Fruit fly (Drosophila melanogaster) whole organism, embryonic: ENCODE data around the gene SerRS.

ENCODE experiments used
- BEAF-32 ChIP-seq: fragments of 200-800 bp; sonication (Bioruptor generic); optimal IDR thresholded peaks from 3 replicates; lab custom pipeline; 2017; ENCODE audit warnings: missing biosample characterization, missing genetic modification characterization, mild to moderate bottlenecking, moderate library complexity, missing genetic modification reagents
- BtbVII ChIP-seq: fragments of 200-800 bp; sonication (Bioruptor generic); optimal IDR thresholded peaks from 3 replicates; lab custom pipeline; 2017; ENCODE audit warnings: missing biosample characterization, mild to moderate bottlenecking, missing genetic modification characterization
- CG10274 ChIP-seq: fragments of 200-800 bp; sonication (Bioruptor generic); optimal IDR thresholded peaks from 3 replicates; lab custom pipeline; 2017; ENCODE audit warnings: missing biosample characterization, mild to moderate bottlenecking, missing genetic modification characterization
- CG10462 ChIP-seq: fragments of 200-800 bp; sonication (Bioruptor generic); optimal IDR thresholded peaks from 2 replicates; lab custom pipeline; 2016; ENCODE audit warnings: missing biosample characterization, missing genetic modification characterization
- CG10565 ChIP-seq: fragments of 200-800 bp; sonication (Bioruptor generic); optimal IDR thresholded peaks from 3 replicates; lab custom pipeline; 2016; ENCODE audit warnings: missing biosample characterization, mild to moderate bottlenecking, missing genetic modification characterization
- CG11504 ChIP-seq: fragments of 200-800 bp; sonication (Bioruptor generic); optimal IDR thresholded peaks from 3 replicates; lab custom pipeline; 2019; ENCODE audit warnings: missing biosample characterization, mild to moderate bottlenecking, missing genetic modification characterization, moderate library complexity
- CG11695 ChIP-seq: fragments of 200-800 bp; sonication (Bioruptor generic); IDR thresholded peaks from 3 replicates; pipeline ENCODE4 v1.3.6; 2022; ENCODE audit warnings: missing biosample characterization, missing genetic modification characterization
- CG13424 ChIP-seq: fragments of 200-800 bp; sonication (Bioruptor generic); optimal IDR thresholded peaks from 2 replicates; lab custom pipeline; 2019; ENCODE audit warnings: missing biosample characterization, mild to moderate bottlenecking, missing genetic modification characterization, moderate library complexity
- CG13624 ChIP-seq: fragments of 200-800 bp; sonication (Bioruptor generic); optimal IDR thresholded peaks from 2 replicates; lab custom pipeline; 2016; ENCODE audit warnings: missing biosample characterization, missing genetic modification characterization
- CG14441 ChIP-seq: fragments of 200-800 bp; sonication (Bioruptor generic); IDR thresholded peaks from 2 replicates; pipeline ENCODE4 v1.3.6; 2022; ENCODE audit warnings: missing biosample characterization, missing genetic modification characterization
- CG15011 ChIP-seq: fragments of 200-800 bp; sonication (Bioruptor generic); optimal IDR thresholded peaks from 3 replicates; lab custom pipeline; 2018; ENCODE audit warnings: missing biosample characterization, mild to moderate bottlenecking, missing genetic modification characterization
- CG15696 ChIP-seq: fragments of 200-800 bp; sonication (Bioruptor generic); optimal IDR thresholded peaks from 2 replicates; lab custom pipeline; 2019; ENCODE audit warnings: missing biosample characterization, mild to moderate bottlenecking, missing genetic modification characterization, moderate library complexity
- CG16779 ChIP-seq: fragments of 200-800 bp; sonication (Bioruptor generic); IDR thresholded peaks from 2 replicates; pipeline ENCODE4 v1.3.6; 2022; ENCODE audit warnings: missing biosample characterization, missing genetic modification characterization
- CG17361 ChIP-seq: fragments of 200-800 bp; sonication (Bioruptor generic); IDR thresholded peaks from 3 replicates; pipeline ENCODE4 v1.3.6; 2022; ENCODE audit warnings: missing biosample characterization, missing genetic modification characterization
- CG17829 ChIP-seq: fragments of 200-800 bp; optimal IDR thresholded peaks from 2 replicates; lab custom pipeline; 2019; ENCODE audit warnings: missing biosample characterization, mild to moderate bottlenecking, missing genetic modification characterization, moderate library complexity
- CG1832 ChIP-seq: fragments of 200-800 bp; sonication (Bioruptor generic); optimal IDR thresholded peaks from 2 replicates; lab custom pipeline; 2017; ENCODE audit warnings: missing biosample characterization, mild to moderate bottlenecking, missing genetic modification characterization, inconsistent platforms
- CG2116 ChIP-seq: fragments of 200-800 bp; sonication (Bioruptor generic); optimal IDR thresholded peaks from 3 replicates; lab custom pipeline; 2018; ENCODE audit warnings: missing biosample characterization, mild to moderate bottlenecking, missing genetic modification characterization
- CG2889 ChIP-seq: fragments of 200-800 bp; sonication (Bioruptor generic); IDR thresholded peaks from 3 replicates; pipeline ENCODE4 v1.3.6; 2022; ENCODE audit warnings: missing biosample characterization, missing genetic modification characterization
- CG32772 ChIP-seq: fragments of 200-800 bp; sonication (Bioruptor generic); IDR thresholded peaks from 2 replicates; pipeline ENCODE4 v1.3.6; 2022; ENCODE audit warnings: missing biosample characterization, missing genetic modification characterization
- CG42726 ChIP-seq: fragments of 200-800 bp; sonication (Bioruptor generic); IDR thresholded peaks from 2 replicates; pipeline ENCODE4 v1.3.6; 2022; ENCODE audit warnings: missing biosample characterization, missing genetic modification characterization; ENCODE audit not compliant: partially characterized antibody
- CG4424 ChIP-seq: fragments of 200-800 bp; sonication (Bioruptor generic); optimal IDR thresholded peaks from 3 replicates; lab custom pipeline; 2016; ENCODE audit warnings: missing biosample characterization, missing genetic modification characterization
- CG6683 ChIP-seq: fragments of 200-800 bp; sonication (Bioruptor generic); optimal IDR thresholded peaks from 2 replicates; lab custom pipeline; 2017; ENCODE audit warnings: missing biosample characterization, mild to moderate bottlenecking, missing genetic modification characterization, missing genetic modification reagents
- CG8388 ChIP-seq: fragments of 200-800 bp; sonication (Bioruptor generic); optimal IDR thresholded peaks from 2 replicates; lab custom pipeline; 2019; ENCODE audit warnings: missing biosample characterization, mild to moderate bottlenecking, missing genetic modification characterization, moderate library complexity
- CG8478 ChIP-seq: fragments of >200 bp; optimal IDR thresholded peaks from 2 replicates; lab custom pipeline; 2018
- Camta ChIP-seq: fragments of 200-800 bp; sonication (Bioruptor generic); optimal IDR thresholded peaks from 2 replicates; lab custom pipeline; 2016; ENCODE audit warnings: missing biosample characterization, missing genetic modification characterization
- E2f1 ChIP-seq: fragments of 200-800 bp; sonication (Bioruptor generic); IDR thresholded peaks from 2 replicates; pipeline ENCODE4 v1.3.6; 2022; ENCODE audit warnings: missing biosample characterization, missing genetic modification characterization
- Ets65A ChIP-seq: fragments of 200-800 bp; sonication (Bioruptor generic); peaks from one replicate; lab custom pipeline; 2016; ENCODE audit warnings: missing biosample characterization, missing genetic modification characterization
- Gsc ChIP-seq: fragments of 200-800 bp; sonication (Bioruptor generic); IDR thresholded peaks from 2 replicates; pipeline ENCODE4 v1.3.6; 2022; ENCODE audit warnings: missing biosample characterization, missing genetic modification characterization
- HLH4C ChIP-seq: fragments of 200-800 bp; sonication (Bioruptor generic); IDR thresholded peaks from 3 replicates; pipeline ENCODE4 v1.3.6; 2022; ENCODE audit warnings: missing biosample characterization, missing genetic modification characterization; ENCODE audit not compliant: partially characterized antibody
- Hand ChIP-seq: fragments of 200-800 bp; sonication (Bioruptor generic); optimal IDR thresholded peaks from 2 replicates; lab custom pipeline; 2017; ENCODE audit warnings: mild to moderate bottlenecking, missing biosample characterization, missing genetic modification reagents, missing genetic modification characterization
- Hmx ChIP-seq: fragments of 200-800 bp; sonication (Bioruptor generic); optimal IDR thresholded peaks from 2 replicates; lab custom pipeline; 2016; ENCODE audit warnings: missing biosample characterization, missing genetic modification characterization
- Oaz ChIP-seq: fragments of 200-800 bp; sonication (Bioruptor generic); IDR thresholded peaks from 2 replicates; pipeline ENCODE4 v1.3.6; 2022; ENCODE audit warnings: missing biosample characterization, missing genetic modification characterization
- Opbp ChIP-seq: fragments of 200-800 bp; sonication (Bioruptor generic); IDR thresholded peaks from 3 replicates; pipeline ENCODE4 v1.3.6; 2022; ENCODE audit warnings: missing biosample characterization, missing genetic modification characterization; ENCODE audit not compliant: partially characterized antibody
- Poxn ChIP-seq: fragments of 200-800 bp; sonication (Bioruptor generic); IDR thresholded peaks from 2 replicates; pipeline ENCODE4 v1.3.6; 2022; ENCODE audit warnings: missing biosample characterization, missing genetic modification characterization
- Ptx1 ChIP-seq: fragments of 200-800 bp; sonication (Bioruptor generic); IDR thresholded peaks from 2 replicates; pipeline ENCODE4 v1.3.6; 2022; ENCODE audit warnings: missing biosample characterization, missing genetic modification characterization
- Ravus ChIP-seq: fragments of 200-800 bp; sonication (Bioruptor generic); IDR thresholded peaks from 2 replicates; pipeline ENCODE4 v1.3.6; 2022; ENCODE audit warnings: missing biosample characterization, missing genetic modification characterization
- Sin3A ChIP-seq: fragments of >200 bp; optimal IDR thresholded peaks from 2 replicates; lab custom pipeline; 2018
- YL-1 ChIP-seq: fragments of 200-800 bp; sonication (Bioruptor generic); optimal IDR thresholded peaks from 3 replicates; lab custom pipeline; 2017; ENCODE audit warnings: missing biosample characterization, mild to moderate bottlenecking, missing genetic modification characterization
- al ChIP-seq: fragments of 200-800 bp; sonication (Bioruptor generic); IDR thresholded peaks from 2 replicates; pipeline ENCODE4 v1.3.6; 2022; ENCODE audit warnings: missing biosample characterization, missing genetic modification characterization
- bowl ChIP-seq: fragments of 200-800 bp; sonication (Bioruptor generic); IDR thresholded peaks from 2 replicates; pipeline ENCODE4 v1.3.6; 2022; ENCODE audit warnings: missing biosample characterization, missing genetic modification characterization
- btn ChIP-seq: fragments of 200-800 bp; sonication (Bioruptor generic); optimal IDR thresholded peaks from 2 replicates; lab custom pipeline; 2016; ENCODE audit warnings: missing biosample characterization, missing genetic modification characterization
- ewg ChIP-seq: fragments of 200-800 bp; sonication (Bioruptor generic); optimal IDR thresholded peaks from 3 replicates; lab custom pipeline; 2017; ENCODE audit warnings: mild to moderate bottlenecking, missing biosample characterization, missing genetic modification reagents, missing genetic modification characterization
- fd3F ChIP-seq: fragments of 200-800 bp; sonication (Bioruptor generic); optimal IDR thresholded peaks from 2 replicates; lab custom pipeline; 2018; ENCODE audit warnings: missing biosample characterization, mild to moderate bottlenecking, missing genetic modification characterization, moderate library complexity
- fru ChIP-seq: fragments of >200 bp; optimal IDR thresholded peaks from 2 replicates; lab custom pipeline; 2017
- gcm2 ChIP-seq: fragments of 200-800 bp; sonication (Bioruptor generic); optimal IDR thresholded peaks from 2 replicates; lab custom pipeline; 2016; ENCODE audit warnings: missing biosample characterization, missing genetic modification characterization
- jigr1 ChIP-seq: fragments of 200-800 bp; sonication (Bioruptor generic); IDR thresholded peaks from 3 replicates; pipeline ENCODE4 v1.3.6; 2022; ENCODE audit warnings: missing biosample characterization, missing genetic modification characterization
- lola ChIP-seq, 3 experiments: fragments of >200 bp in 2 of 3; fragments of 200-800 bp in 1 of 3; sonication (Bioruptor generic) in 1 of 3; optimal IDR thresholded peaks; 2 replicates each; lab custom pipeline; 2017 to 2019; ENCODE audit warnings: missing biosample characterization in 3 of 3, missing genetic modification characterization in 3 of 3, mild to moderate bottlenecking in 1 of 3, moderate library complexity in 1 of 3
- pum ChIP-seq: fragments of 200-800 bp; sonication (Bioruptor generic); optimal IDR thresholded peaks from 2 replicates; lab custom pipeline; 2016; ENCODE audit warnings: missing biosample characterization, missing genetic modification characterization
- repo ChIP-seq: fragments of 200-800 bp; sonication (Bioruptor generic); optimal IDR thresholded peaks from 2 replicates; lab custom pipeline; 2016; ENCODE audit warnings: missing biosample characterization, missing genetic modification characterization
- so ChIP-seq: fragments of 200-800 bp; sonication (Bioruptor generic); IDR thresholded peaks from 3 replicates; pipeline ENCODE4 v1.3.6; 2022; ENCODE audit warnings: missing biosample characterization, missing genetic modification characterization
- trem ChIP-seq: fragments of 200-800 bp; optimal IDR thresholded peaks from 3 replicates; lab custom pipeline; 2019; ENCODE audit warnings: missing biosample characterization, mild to moderate bottlenecking, missing genetic modification characterization, moderate library complexity
- usp ChIP-seq: fragments of >200 bp; optimal IDR thresholded peaks from 2 replicates; lab custom pipeline; 2017; ENCODE audit warnings: missing biosample characterization, missing genetic modification characterization
- vfl ChIP-seq: fragments of 200-800 bp; sonication (Bioruptor generic); optimal IDR thresholded peaks from 2 replicates; lab custom pipeline; 2016; ENCODE audit warnings: missing biosample characterization, missing genetic modification characterization

The SerRS gene

DNA sequence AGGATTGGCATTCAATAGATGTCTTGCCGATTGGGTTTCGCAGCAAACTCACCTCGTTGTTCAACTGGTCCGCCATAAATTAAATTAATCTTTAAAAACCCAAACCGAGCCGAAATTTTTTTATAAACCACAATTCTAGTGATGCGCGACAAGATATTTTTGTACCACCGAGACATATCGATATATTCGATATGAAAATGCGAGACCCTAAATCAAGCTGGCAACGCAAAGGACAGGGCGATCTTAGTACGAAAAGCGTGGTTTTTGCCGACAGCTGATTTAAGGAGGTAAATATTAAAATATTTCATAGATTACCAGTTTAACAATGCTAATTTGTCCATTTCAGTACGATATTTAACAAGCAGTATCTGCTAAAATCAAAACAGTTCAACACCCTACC is 8.2 kb downstream of the SerRS start, which contains the start of the genes Sf3b2 and CG17219 (continued):
- TF ChIP-seq CG42726 (GFP tag; lab: Robert Waterston, UW) = peak; percentile 36; the same call in 1 of the 2 replicates
- TF ChIP-seq CG2889 (GFP tag; lab: Robert Waterston, UW) = no peak
- TF ChIP-seq Hmx = no peak
- TF ChIP-seq CG8478 (lab: Kevin White, UChicago) = no peak
- no peak for TF ChIP-seq CG11504 (tag; lab: Kevin White, UChicago)
- no peak for TF ChIP-seq CG8388
- TF ChIP-seq Gsc (GFP tag; lab: Robert Waterston, UW) = no peak
- TF ChIP-seq Sin3A = peak; percentile 11
- no peak for TF ChIP-seq CG6683 (GFP tag; lab: Kevin White, UChicago)
- TF ChIP-seq CG11695 = no peak
- no peak for TF ChIP-seq Poxn (GFP tag; lab: Robert Waterston, UW)
- no peak for TF ChIP-seq CG17829
- TF ChIP-seq YL-1 (GFP tag; lab: Kevin White, UChicago) = peak; percentile 77
- TF ChIP-seq repo (GFP tag; lab: Kevin White, UChicago) = no peak
- no peak for TF ChIP-seq Ptx1
- peak; percentile 86 for TF ChIP-seq Ets65A (GFP tag; lab: Kevin White, UChicago)
- TF ChIP-seq btn = no peak
- TF ChIP-seq CG16779 (GFP tag; lab: Robert Waterston, UW) = no peak
- TF ChIP-seq CG2116 (GFP tag; lab: Kevin White, UChicago) = peak; percentile 56
- TF ChIP-seq trem (tag; lab: Kevin White, UChicago) = peak; percentile 96
- peak; percentile 85 for TF ChIP-seq BEAF-32 (GFP tag; lab: Kevin White, UChicago)
- no peak for TF ChIP-seq Hand (GFP tag; lab: Kevin White, UChicago)
- no peak for TF ChIP-seq vfl (GFP tag; lab: Kevin White, UChicago)
- TF ChIP-seq usp (GFP tag; lab: Kevin White, UChicago) = no peak
- no peak for TF ChIP-seq pum (GFP tag; lab: Kevin White, UChicago)
- TF ChIP-seq jigr1 (GFP tag; lab: Robert Waterston, UW) = no peak
- no peak for TF ChIP-seq E2f1 (GFP tag; lab: Robert Waterston, UW)
- TF ChIP-seq HLH4C (GFP tag; lab: Robert Waterston, UW) = peak; percentile 58; the same call in 2 of the 3 replicates
- TF ChIP-seq fru (lab: Kevin White, UChicago) = no peak
- no peak for TF ChIP-seq ewg (GFP tag; lab: Kevin White, UChicago)
- TF ChIP-seq Camta (GFP tag; lab: Kevin White, UChicago) = no peak
- TF ChIP-seq al (GFP tag; lab: Robert Waterston, UW) = no peak
- TF ChIP-seq bowl = no peak
- peak; percentile 23 for TF ChIP-seq CG13624 (GFP tag; lab: Kevin White, UChicago)
- no peak for TF ChIP-seq so (GFP tag; lab: Robert Waterston, UW)
- TF ChIP-seq BtbVII (GFP tag; lab: Kevin White, UChicago) = no peak
- no peak for TF ChIP-seq CG32772 (GFP tag; lab: Robert Waterston, UW)
- TF ChIP-seq CG17361 = no peak
- no peak for TF ChIP-seq CG4424
- TF ChIP-seq CG1832 (GFP tag; lab: Kevin White, UChicago) = no peak
- TF ChIP-seq CG13424 (tag; lab: Kevin White, UChicago) = no peak
- peak; percentile 77 for TF ChIP-seq Opbp (GFP tag; lab: Robert Waterston, UW)
- no peak for TF ChIP-seq CG14441 (GFP tag; lab: Robert Waterston, UW)
- TF ChIP-seq fd3F = no peak
- TF ChIP-seq CG10565 = no peak
- TF ChIP-seq CG15696 (tag; lab: Kevin White, UChicago) = no peak
- TF ChIP-seq Oaz (GFP tag; lab: Robert Waterston, UW) = no peak
- no peak for TF ChIP-seq gcm2 (GFP tag; lab: Kevin White, UChicago)
- no peak for TF ChIP-seq CG10462
- TF ChIP-seq CG10274 = no peak
- TF ChIP-seq CG15011 (GFP tag; lab: Kevin White, UChicago) = no peak
- no peak for TF ChIP-seq lola (GFP tag; optimal IDR thresholded peaks at IDR 0.05; lab: Kevin White, UChicago)
- TF ChIP-seq Ravus = no peak
